Worm (Caenorhabditis elegans) whole organism, young adult: ENCODE data around the gene C34B4.4.
A peak's percentile ranks its signal among the peaks of the same experiment; 100 is the strongest.

ENCODE experiments used
- B0035.1 ChIP-seq: sonication (generic microtip); optimal IDR thresholded peaks from 2 replicates; lab custom pipeline; 2016; ENCODE audit warnings: missing genetic modification characterization, mild to moderate bottlenecking, missing compliant biosample characterization, missing genotype, missing genetic modification reagents
- C06A6.2 ChIP-seq: fragments of 200-800 bp; sonication (Bioruptor generic); conservative IDR thresholded peaks from 2 replicates; pipeline ENCODE4 v1.3.6; 2022; ENCODE audit warnings: missing genetic modification characterization, missing compliant biosample characterization
- F23B12.7 ChIP-seq: sonication (generic microtip); optimal IDR thresholded peaks from 2 replicates; lab custom pipeline; 2017; ENCODE audit warnings: missing genetic modification characterization, mild to moderate bottlenecking, missing compliant biosample characterization, antibody characterized with exemption, moderate library complexity; ENCODE audit not compliant: insufficient read depth
- F52B5.7 ChIP-seq: sonication (generic microtip); optimal IDR thresholded peaks from 2 replicates; lab custom pipeline; 2016; ENCODE audit warnings: mild to moderate bottlenecking, missing genetic modification characterization, missing compliant biosample characterization
- K11D2.4 ChIP-seq: fragments of 200-800 bp; sonication (Bioruptor generic); IDR thresholded peaks from 2 replicates; pipeline ENCODE4 v1.3.6; 2022; ENCODE audit warnings: missing genetic modification reagents, missing genetic modification characterization, missing compliant biosample characterization
- K12H6.12 ChIP-seq: fragments of 200-800 bp; sonication (Bioruptor generic); optimal IDR thresholded peaks from 2 replicates; lab custom pipeline; 2018; ENCODE audit warnings: mild to moderate bottlenecking, missing genetic modification characterization, missing compliant biosample characterization
- T26A5.8 ChIP-seq: sonication (generic microtip); optimal IDR thresholded peaks from 2 replicates; lab custom pipeline; 2016; ENCODE audit warnings: missing genetic modification characterization, missing compliant biosample characterization
- Y53F4B.3 ChIP-seq: fragments of 200-800 bp; sonication (Bioruptor generic); IDR thresholded peaks from 2 replicates; pipeline ENCODE4 v1.3.6; 2022; ENCODE audit warnings: missing genetic modification reagents, missing genetic modification characterization, missing compliant biosample characterization
- Y79H2A.3 ChIP-seq: fragments of 200-800 bp; sonication (Bioruptor generic); conservative IDR thresholded peaks from 2 replicates; pipeline ENCODE4 v1.3.6; 2022; ENCODE audit warnings: missing genetic modification reagents, missing genetic modification characterization, missing compliant biosample characterization
- ama-1 ChIP-seq, 3 experiments: fragments of 150-350 bp in 1 of 3; sonication (generic microtip) in 2 of 3; optimal IDR thresholded peaks; 2 replicates each; lab custom pipeline; 2014 to 2018; ENCODE audit warnings: missing biosample characterization in 2 of 3, missing genetic modification characterization in 2 of 3, missing genetic modification reagents in 2 of 3
- attf-6 ChIP-seq: fragments of 200-800 bp; sonication (Bioruptor generic); IDR thresholded peaks from 2 replicates; pipeline ENCODE4 v1.3.6; 2022; ENCODE audit warnings: missing genetic modification reagents, missing genetic modification characterization, missing compliant biosample characterization
- ceh-27 ChIP-seq: fragments of 200-800 bp; sonication (Bioruptor generic); optimal IDR thresholded peaks from 2 replicates; lab custom pipeline; 2018; ENCODE audit warnings: mild to moderate bottlenecking, missing genetic modification characterization, moderate library complexity, missing compliant biosample characterization
- ceh-79 ChIP-seq: sonication (generic microtip); optimal IDR thresholded peaks from 2 replicates; lab custom pipeline; 2017; ENCODE audit warnings: mild to moderate bottlenecking, missing genetic modification characterization, missing compliant biosample characterization
- ceh-91 ChIP-seq: fragments of 200-800 bp; sonication (Bioruptor generic); IDR thresholded peaks from 2 replicates; pipeline ENCODE4 v1.3.6; 2022; ENCODE audit warnings: missing genetic modification reagents, missing genetic modification characterization, missing compliant biosample characterization
- chd-7 ChIP-seq: sonication (generic microtip); optimal IDR thresholded peaks from 2 replicates; lab custom pipeline; 2016; ENCODE audit warnings: mild to moderate bottlenecking, missing genetic modification characterization, moderate library complexity, missing compliant biosample characterization
- die-1 ChIP-seq: sonication (generic microtip); optimal IDR thresholded peaks from 2 replicates; lab custom pipeline; 2016; ENCODE audit warnings: missing genotype, mild to moderate bottlenecking, missing genetic modification characterization, missing compliant biosample characterization
- dox-1 ChIP-seq: fragments of 200-800 bp; sonication (Bioruptor generic); IDR thresholded peaks from 2 replicates; pipeline ENCODE4 v1.3.6; 2022; ENCODE audit warnings: missing genetic modification reagents, missing genetic modification characterization, missing compliant biosample characterization
- dpff-1 ChIP-seq: sonication (generic microtip); optimal IDR thresholded peaks from 2 replicates; lab custom pipeline; 2017; ENCODE audit warnings: mild to moderate bottlenecking, missing genetic modification characterization, missing compliant biosample characterization
- hmg-1.2 ChIP-seq: fragments of 200-800 bp; sonication (Bioruptor generic); IDR thresholded peaks from 2 replicates; pipeline ENCODE4 v1.3.6; 2022; ENCODE audit warnings: missing genetic modification reagents, missing genetic modification characterization, missing compliant biosample characterization
- let-607 ChIP-seq, 2 experiments: fragments of 200-800 bp in 1 of 2; sonication (Bioruptor generic) in 1 of 2; sonication (generic microtip) in 1 of 2; optimal IDR thresholded peaks; 2 replicates each; lab custom pipeline; 2016 to 2018; ENCODE audit warnings: mild to moderate bottlenecking in 2 of 2, missing compliant biosample characterization in 2 of 2, missing genetic modification characterization in 2 of 2, moderate library complexity in 2 of 2, missing genotype in 1 of 2
- lin-26 ChIP-seq: fragments of 200-800 bp; sonication (Bioruptor generic); IDR thresholded peaks from 2 replicates; pipeline ENCODE4 v1.3.6; 2022; ENCODE audit warnings: missing genetic modification reagents, missing genetic modification characterization, missing compliant biosample characterization
- lin-35 ChIP-seq, 3 experiments: fragments of 150-350 bp in 2 of 3; sonication (generic microtip) in 1 of 3; optimal IDR thresholded peaks; 2 replicates each; lab custom pipeline; 2014 to 2018; ENCODE audit warnings: missing biosample characterization in 3 of 3, missing genetic modification characterization in 3 of 3, missing genetic modification reagents in 3 of 3
- lin-40 ChIP-seq: sonication (generic microtip); optimal IDR thresholded peaks from 2 replicates; lab custom pipeline; 2016; ENCODE audit warnings: missing genetic modification characterization, mild to moderate bottlenecking, missing compliant biosample characterization, missing genotype, missing genetic modification reagents
- lin-54 ChIP-seq: fragments of 200-800 bp; sonication (Bioruptor generic); optimal IDR thresholded peaks from 2 replicates; lab custom pipeline; 2018; ENCODE audit warnings: mild to moderate bottlenecking, missing genetic modification characterization, missing compliant biosample characterization
- madf-3 ChIP-seq: fragments of 200-800 bp; sonication (Bioruptor generic); IDR thresholded peaks from 2 replicates; pipeline ENCODE4 v1.3.6; 2022; ENCODE audit warnings: missing genetic modification reagents, missing genetic modification characterization, missing compliant biosample characterization
- mcd-1 ChIP-seq: fragments of 200-800 bp; sonication (Bioruptor generic); IDR thresholded peaks from 2 replicates; pipeline ENCODE4 v1.3.6; 2022; ENCODE audit warnings: missing genetic modification reagents, missing genetic modification characterization, missing compliant biosample characterization
- nfya-1 ChIP-seq: sonication (generic microtip); optimal IDR thresholded peaks from 2 replicates; lab custom pipeline; 2017; ENCODE audit warnings: antibody characterized with exemption, missing compliant biosample characterization, missing genetic modification characterization, borderline replicate concordance; ENCODE audit not compliant: insufficient read depth
- nfya-2 ChIP-seq: fragments of 200-800 bp; sonication (Bioruptor generic); IDR thresholded peaks from 2 replicates; pipeline ENCODE4 v1.3.6; 2022; ENCODE audit warnings: missing genetic modification reagents, missing genetic modification characterization, missing compliant biosample characterization
- nhr-80 ChIP-seq: sonication (generic microtip); optimal IDR thresholded peaks from 2 replicates; lab custom pipeline; 2016; ENCODE audit warnings: missing genetic modification characterization, missing compliant biosample characterization
- nhr-90 ChIP-seq: sonication (generic microtip); optimal IDR thresholded peaks from 2 replicates; lab custom pipeline; 2016; ENCODE audit warnings: missing genotype, mild to moderate bottlenecking, missing genetic modification characterization, missing compliant biosample characterization
- rpc-1 ChIP-seq, 2 experiments: fragments of 150-350 bp in 1 of 2; sonication (generic microtip) in 1 of 2; optimal IDR thresholded peaks; 2 replicates each; lab custom pipeline; 2014 to 2018; ENCODE audit warnings: missing biosample characterization in 1 of 2, missing genetic modification characterization in 1 of 2, missing genetic modification reagents in 1 of 2, missing genotype in 1 of 2
- snpc-4 ChIP-seq, 5 experiments: fragments of 150-350 bp in 1 of 5; sonication (generic microtip) in 4 of 5; optimal IDR thresholded peaks; 2 replicates each; lab custom pipeline; 2014 to 2018; ENCODE audit warnings: missing genetic modification characterization in 5 of 5, missing biosample characterization in 3 of 5, antibody characterized with exemption in 2 of 5, mild to moderate bottlenecking in 2 of 5, missing compliant biosample characterization in 2 of 5, missing genotype in 2 of 5, moderate library complexity in 2 of 5, missing genetic modification reagents in 1 of 5
- somi-1 ChIP-seq: fragments of 200-800 bp; sonication (Bioruptor generic); optimal IDR thresholded peaks from 2 replicates; lab custom pipeline; 2018; ENCODE audit warnings: mild to moderate bottlenecking, missing genetic modification characterization, missing compliant biosample characterization
- tbp1 ChIP-seq: fragments of 200-800 bp; sonication (Bioruptor generic); optimal IDR thresholded peaks from 2 replicates; lab custom pipeline; 2018; ENCODE audit warnings: mild to moderate bottlenecking, missing genetic modification characterization, missing compliant biosample characterization
- tbx-9 ChIP-seq: sonication (generic microtip); optimal IDR thresholded peaks from 2 replicates; lab custom pipeline; 2016; ENCODE audit warnings: borderline replicate concordance, missing genetic modification characterization, inconsistent platforms, missing compliant biosample characterization
- tlf-1 ChIP-seq: fragments of 200-800 bp; sonication (Bioruptor generic); optimal IDR thresholded peaks from 2 replicates; lab custom pipeline; 2018; ENCODE audit warnings: mild to moderate bottlenecking, missing genetic modification characterization, missing compliant biosample characterization
- zfh-2 ChIP-seq: fragments of 200-800 bp; sonication (Bioruptor generic); conservative IDR thresholded peaks from 2 replicates; pipeline ENCODE4 v1.3.6; 2022; ENCODE audit warnings: missing genetic modification reagents, missing genetic modification characterization, missing compliant biosample characterization
- zim-3 ChIP-seq: sonication (generic microtip); optimal IDR thresholded peaks from 2 replicates; lab custom pipeline; 2017; ENCODE audit warnings: mild to moderate bottlenecking, missing genetic modification characterization, moderate library complexity, missing compliant biosample characterization
- ztf-18 ChIP-seq: sonication (generic microtip); optimal IDR thresholded peaks from 2 replicates; lab custom pipeline; 2016; ENCODE audit warnings: missing genotype, mild to moderate bottlenecking, missing genetic modification characterization, missing compliant biosample characterization
- ztf-6 ChIP-seq: fragments of 200-800 bp; sonication (Bioruptor generic); IDR thresholded peaks from 2 replicates; pipeline ENCODE4 v1.3.6; 2022; ENCODE audit warnings: missing genetic modification reagents, missing genetic modification characterization, missing compliant biosample characterization

C34B4.4 gene

ce11 chrV:13085917-13086552 is 4.2 kb upstream of the C34B4.4 start (continued):
- peak; percentile 62; the same call in 1 of the 2 replicates for TF ChIP-seq dox-1 (GFP tag; lab: Robert Waterston, UW)
- peak; percentile 90 for TF ChIP-seq zfh-2 (GFP tag; lab: Robert Waterston, UW)
- no peak for TF ChIP-seq ceh-91
- TF ChIP-seq ama-1 (optimal IDR thresholded peaks at IDR 0.05; lab: Kevin White, UChicago), result peak; percentile 46
- no peak for TF ChIP-seq ama-1 (GFP tag; optimal IDR thresholded peaks at IDR 0.05; lab: Kevin White, UChicago)
- peak; percentile 45 for TF ChIP-seq zim-3 (tag; lab: Kevin White, UChicago)
- TF ChIP-seq lin-54 (GFP tag; lab: Kevin White, UChicago), result no peak
- peak; percentile 74 for TF ChIP-seq somi-1 (GFP tag; lab: Kevin White, UChicago)
- peak; percentile 25; the same call in 1 of the 2 replicates for TF ChIP-seq K11D2.4 (GFP tag; lab: Robert Waterston, UW)
- TF ChIP-seq ztf-18, result peak; percentile 7
- TF ChIP-seq nhr-80 (tag; lab: Kevin White, UChicago), result peak; percentile 42
- TF ChIP-seq C06A6.2 (GFP tag; lab: Robert Waterston, UW), result 0 out of 2 replicates have a peak, but pooled peaks have one; percentile 33
- peak; percentile 4 for TF ChIP-seq F52B5.7 (tag; lab: Kevin White, UChicago)
- TF ChIP-seq K12H6.12 (tag; lab: Kevin White, UChicago), result peak; percentile 80
- no peak for TF ChIP-seq Y79H2A.3
- peak; percentile 60; the same call in 1 of the 2 replicates for TF ChIP-seq hmg-1.2
- TF ChIP-seq lin-26, result 0 out of 2 replicates have a peak, but pooled peaks have one; percentile 59
- no peak for TF ChIP-seq Y53F4B.3 (GFP tag; lab: Robert Waterston, UW)
- no peak for TF ChIP-seq tbx-9
- peak; percentile 32 for TF ChIP-seq ceh-27 (GFP tag; lab: Kevin White, UChicago)
- peak; percentile 55 to 72 for TF ChIP-seq let-607 (tag; optimal IDR thresholded peaks at IDR 0.05; lab: Kevin White, UChicago)
- TF ChIP-seq die-1 (tag; lab: Kevin White, UChicago), result peak; percentile 15
- no peak for TF ChIP-seq snpc-4 (GFP tag; optimal IDR thresholded peaks at IDR 0.05; lab: Kevin White, UChicago)
- TF ChIP-seq snpc-4 (tag; optimal IDR thresholded peaks at IDR 0.05; lab: Kevin White, UChicago), result peak in 2 of 4 experiments; percentile 27 to 56
- peak; percentile 36 for TF ChIP-seq tbp1 (GFP tag; lab: Kevin White, UChicago)

DNA sequence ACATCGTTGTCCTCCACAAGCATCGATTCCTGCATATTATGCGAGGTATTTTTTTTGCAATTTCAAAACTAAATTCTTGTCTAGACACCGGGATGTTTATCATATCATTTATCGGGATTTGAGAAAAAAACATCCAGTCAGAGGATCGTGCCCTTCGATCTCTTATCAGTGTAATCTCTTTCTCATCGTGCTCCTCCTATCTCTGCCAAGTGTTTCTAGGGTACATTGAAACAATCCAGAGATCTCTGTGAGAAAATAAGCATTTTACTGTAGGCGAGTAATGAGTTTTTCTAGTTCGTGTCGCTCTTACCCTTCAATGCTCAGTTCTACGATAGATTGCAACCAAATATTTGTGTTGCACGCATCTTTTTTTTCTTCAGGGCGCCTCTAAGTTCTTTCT is 1.7 kb upstream of the C34B4.4 start:
- TF ChIP-seq lin-35 (GFP tag; optimal IDR thresholded peaks at IDR 0.05; lab: Kevin White, UChicago) (peak in 1 of 3 experiments; percentile 34), Y53F4B.3 (GFP tag; lab: Robert Waterston, UW) (no peak)

- TF ChIP-seq zim-3 (tag; lab: Kevin White, UChicago) (no peak), dpff-1 (tag; lab: Kevin White, UChicago) (no peak), ceh-91 (no peak), lin-40 (tag; lab: Kevin White, UChicago) (no peak), tlf-1 (GFP tag; lab: Kevin White, UChicago) (no peak), ceh-79 (no peak), T26A5.8 (tag; lab: Kevin White, UChicago) (no peak), lin-26 (no peak)
- TF ChIP-seq, all 124 proteins: peak for 0
Observed at ce11 chrV:13092349-13092748, 2.1 kb downstream of the C34B4.4 start, which contains the start of gene lurp-4. lurp-4 (plus strand) TSS chrV:13092649.

DNA sequence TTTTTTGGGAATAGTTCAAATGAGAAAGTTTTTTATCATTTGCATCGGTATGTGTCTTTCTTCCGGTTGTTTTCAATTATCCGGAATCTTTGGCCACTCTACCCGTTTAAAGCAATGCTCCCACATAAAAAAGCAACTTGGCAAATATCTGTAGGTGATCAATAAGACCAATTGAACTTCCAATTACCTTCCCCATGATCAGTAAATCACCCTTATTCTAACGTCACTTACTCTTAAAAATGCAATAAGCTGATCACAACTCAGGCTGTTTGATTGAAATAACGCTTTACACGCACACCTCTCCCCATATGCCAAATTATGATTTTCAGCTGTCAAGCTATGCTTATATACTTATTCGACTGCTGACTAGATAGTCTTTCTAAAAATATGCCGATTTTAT is 5.4 kb downstream of the C34B4.4 start, which contains the start of gene C34B4.5:
Gene C34B4.5 (plus strand): TSS at position 301 of the 400 bp plus-strand sequence.
- TF ChIP-seq nfya-1 (tag; lab: Kevin White, UChicago) (no peak), B0035.1 (tag; lab: Kevin White, UChicago) (no peak), tlf-1 (GFP tag; lab: Kevin White, UChicago) (no peak), mcd-1 (GFP tag; lab: Robert Waterston, UW) (no peak), nfya-2 (GFP tag; lab: Robert Waterston, UW) (no peak), F23B12.7 (no peak), rpc-1 (optimal IDR thresholded peaks at IDR 0.05; lab: Kevin White, UChicago) (no peak), rpc-1 (tag; optimal IDR thresholded peaks at IDR 0.05; lab: Kevin White, UChicago) (no peak), dpff-1 (tag; lab: Kevin White, UChicago) (no peak), madf-3 (GFP tag; lab: Robert Waterston, UW) (no peak), attf-6 (GFP tag; lab: Robert Waterston, UW) (no peak), C06A6.2 (GFP tag; lab: Robert Waterston, UW) (no peak), snpc-4 (GFP tag; optimal IDR thresholded peaks at IDR 0.05; lab: Kevin White, UChicago) (no peak), snpc-4 (tag; optimal IDR thresholded peaks at IDR 0.05; lab: Kevin White, UChicago) (no peak), nhr-90 (tag; lab: Kevin White, UChicago) (no peak), chd-7 (tag; lab: Kevin White, UChicago) (no peak), ztf-6 (no peak)
